Fruit fly (Drosophila melanogaster): ENCODE results near the gene Vps11.

dm6 chr3L:23150297-23150919 is at the start of gene Vps11:
- TF ChIP-seq ovo (GFP tag; optimal IDR thresholded peaks at IDR 0.05), result no peak
- no peak for TF ChIP-seq CG1620 (GFP tag; optimal IDR thresholded peaks at IDR 0.05)
- TF ChIP-seq toe (GFP tag; optimal IDR thresholded peaks at IDR 0.05), result no peak
- no peak for TF ChIP-seq bab1 (GFP tag; optimal IDR thresholded peaks at IDR 0.05)
- no peak for TF ChIP-seq Mnt (GFP tag; optimal IDR thresholded peaks at IDR 0.05)

Data from whole organism, adult.